Worm (Caenorhabditis elegans): ENCODE measurements around the gene Y38E10A.17.

The Y38E10A.17 gene

DNA sequence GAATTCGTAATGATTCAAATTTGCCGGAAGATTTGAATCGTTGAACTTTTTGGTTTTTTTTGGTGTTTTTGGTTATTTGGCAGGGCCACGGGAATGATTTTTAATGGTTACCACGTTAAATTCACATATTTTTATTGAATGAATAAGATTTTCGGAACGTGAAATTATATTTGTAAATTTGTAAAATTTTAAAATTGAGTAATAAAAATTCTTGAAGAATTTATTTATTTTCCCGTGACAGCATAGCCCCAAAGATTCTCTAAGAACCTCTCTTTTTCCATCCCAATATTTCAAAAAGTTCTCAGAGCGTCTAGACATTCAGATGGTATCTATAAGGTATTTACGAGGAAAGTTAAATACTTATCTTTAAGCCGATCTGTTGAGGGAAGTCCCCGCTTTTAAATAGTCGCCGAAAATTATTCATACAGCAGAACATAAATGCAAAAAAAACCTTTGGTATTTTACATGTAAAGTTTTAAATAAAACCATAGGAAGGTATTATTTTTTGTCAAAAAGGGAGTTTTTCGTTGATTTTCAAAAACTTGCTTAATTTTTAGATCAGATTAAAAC, at the start of gene Y38E10A.17:
Gene Y38E10A.17 (minus strand): TSS at position 51 of the 570 bp plus-strand sequence.
- TF ChIP-seq pha-4 (tag; optimal IDR thresholded peaks at IDR 0.05), result no peak
- no peak for TF ChIP-seq pha-2 (tag; optimal IDR thresholded peaks at IDR 0.05)
- no peak for TF ChIP-seq sox-4 (tag; optimal IDR thresholded peaks at IDR 0.05)
- no peak for TF ChIP-seq fkh-6 (tag; optimal IDR thresholded peaks at IDR 0.05)
- TF ChIP-seq ztf-16 (tag; optimal IDR thresholded peaks at IDR 0.05), result no peak
- no peak for TF ChIP-seq madf-2 (tag; optimal IDR thresholded peaks at IDR 0.05)
- TF ChIP-seq nfya-1 (tag; optimal IDR thresholded peaks at IDR 0.05), result no peak
- TF ChIP-seq K09A11.1 (tag; optimal IDR thresholded peaks at IDR 0.05; ENCODE audit: insufficient read depth), result no peak
- no peak for TF ChIP-seq pqm-1 (tag; optimal IDR thresholded peaks at IDR 0.05)
- no peak for TF ChIP-seq dve-1 (tag; optimal IDR thresholded peaks at IDR 0.05)
- TF ChIP-seq unc-55 (GFP tag; optimal IDR thresholded peaks at IDR 0.05), result no peak
- no peak for TF ChIP-seq ceh-18 (tag; optimal IDR thresholded peaks at IDR 0.05)
- no peak for TF ChIP-seq unc-42 (tag; optimal IDR thresholded peaks at IDR 0.05)
- no peak for TF ChIP-seq lim-6 (tag; optimal IDR thresholded peaks at IDR 0.05)
- no peak for TF ChIP-seq rnt-1 (tag; optimal IDR thresholded peaks at IDR 0.05)
- no peak for TF ChIP-seq ceh-14 (tag; optimal IDR thresholded peaks at IDR 0.05)
- TF ChIP-seq ets-4 (tag; optimal IDR thresholded peaks at IDR 0.05), result no peak

DNA sequence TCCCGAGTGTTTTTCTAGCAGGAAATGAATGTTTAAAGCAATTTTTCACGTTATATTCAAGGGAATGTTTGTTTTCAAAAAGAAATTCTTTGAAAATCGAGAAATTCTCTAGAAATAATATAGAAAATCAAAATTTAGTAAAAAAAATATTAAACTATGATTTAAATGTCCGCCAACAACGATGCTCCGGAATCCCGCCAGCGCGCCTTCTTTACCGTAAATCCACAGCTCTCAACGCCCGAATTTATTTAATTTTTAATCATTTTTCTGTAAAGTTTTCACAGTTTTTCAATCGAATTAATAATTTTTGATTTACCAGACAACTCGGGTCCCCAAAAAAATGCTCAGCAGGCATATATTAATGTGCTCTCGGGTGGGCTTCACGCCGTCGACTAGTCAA, 45.0 kb upstream of the Y38E10A.17 start, which contains the start of the genes Y38E10A.33 and cox-10:
Gene Y38E10A.33 (minus strand): TSS at position 12 of the 400 bp plus-strand sequence.
Gene cox-10 (plus strand): TSS at position 320 of the 400 bp plus-strand sequence.
- TF ChIP-seq pax-1 (tag; optimal IDR thresholded peaks at IDR 0.05) (peak; percentile 7), unc-42 (tag; optimal IDR thresholded peaks at IDR 0.05) (peak; percentile 26), ceh-34 (tag; optimal IDR thresholded peaks at IDR 0.05) (no peak)

DNA sequence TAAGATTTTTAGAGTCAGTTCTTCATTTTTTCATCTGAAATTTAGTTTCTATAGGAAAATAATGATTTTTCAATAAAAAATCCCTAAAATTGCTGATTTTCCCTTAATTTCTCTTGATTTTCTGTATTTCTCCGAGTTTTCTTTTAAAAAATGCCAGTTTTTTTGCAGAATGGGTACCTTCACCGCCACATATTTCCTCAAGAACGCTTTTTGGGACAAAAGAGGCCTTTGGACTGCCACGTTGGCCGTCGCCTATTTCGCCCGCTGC, 44.2 kb upstream of the Y38E10A.17 start, which contains the start of gene Y38E10A.24:
Gene Y38E10A.24 (plus strand): TSS at position 169 of the 268 bp plus-strand sequence.
- TF ChIP-seq nhr-232 (tag; optimal IDR thresholded peaks at IDR 0.05) (no peak), gmeb-2 (tag; optimal IDR thresholded peaks at IDR 0.05) (no peak), ahr-1 (tag; optimal IDR thresholded peaks at IDR 0.05) (no peak), ceh-22 (tag; optimal IDR thresholded peaks at IDR 0.05) (no peak), nfya-1 (tag; optimal IDR thresholded peaks at IDR 0.05) (no peak), fax-1 (tag; optimal IDR thresholded peaks at IDR 0.05) (no peak), unc-86 (tag; optimal IDR thresholded peaks at IDR 0.05) (no peak), ets-4 (tag; optimal IDR thresholded peaks at IDR 0.05) (no peak), lim-6 (tag; optimal IDR thresholded peaks at IDR 0.05) (no peak), ztf-16 (tag; optimal IDR thresholded peaks at IDR 0.05) (no peak), tbx-2 (tag; optimal IDR thresholded peaks at IDR 0.05) (no peak), tbx-7 (tag; optimal IDR thresholded peaks at IDR 0.05) (no peak), C38D4.7 (GFP tag; optimal IDR thresholded peaks at IDR 0.05) (no peak), madf-2 (tag; optimal IDR thresholded peaks at IDR 0.05) (no peak)

DNA sequence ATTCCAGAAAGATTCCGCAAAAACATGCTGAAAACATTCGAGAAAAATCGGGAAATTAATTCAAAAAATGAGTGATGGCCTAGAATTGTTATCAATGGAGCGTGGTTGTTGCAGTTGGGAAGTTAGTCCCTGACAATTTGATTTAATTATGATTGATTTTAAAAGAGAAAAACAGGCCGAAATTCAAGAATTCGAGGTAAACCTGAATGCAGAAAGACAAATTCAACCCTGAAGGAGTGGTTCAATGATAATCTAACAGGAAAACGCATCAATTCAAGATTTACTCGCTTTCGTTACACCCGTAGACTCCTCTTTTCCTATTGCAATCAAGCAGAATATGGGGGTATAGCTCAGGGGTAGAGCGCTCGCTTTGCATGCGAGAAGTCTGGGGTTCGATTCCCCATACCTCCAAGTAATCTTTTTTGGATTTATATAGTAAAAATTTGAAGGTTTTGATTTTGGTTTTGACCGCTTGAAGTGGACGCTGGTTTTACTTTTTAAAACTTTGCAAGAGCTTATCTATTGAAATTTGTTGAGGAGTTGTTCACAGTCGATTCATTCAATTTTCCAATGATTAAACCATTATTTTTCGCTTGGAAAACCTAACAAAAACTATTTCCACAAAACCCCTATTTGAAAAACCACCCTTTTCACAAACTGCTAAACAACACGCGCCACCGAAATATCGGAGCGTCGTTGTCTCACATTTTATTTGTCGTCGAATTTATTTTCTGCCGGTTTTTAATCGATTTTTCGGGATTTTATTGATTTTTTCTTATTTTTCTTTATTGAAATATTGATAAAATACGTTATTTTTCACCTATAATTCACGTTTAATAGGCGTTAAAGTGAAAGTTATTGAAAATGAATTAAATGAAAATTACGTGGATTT, 43.6 kb upstream of the Y38E10A.17 start:
- TF ChIP-seq syd-9 (tag; optimal IDR thresholded peaks at IDR 0.05) (peak; percentile 25), dve-1 (tag; optimal IDR thresholded peaks at IDR 0.05) (no peak), ttx-3 (tag; optimal IDR thresholded peaks at IDR 0.05) (no peak), ama-1 (optimal IDR thresholded peaks at IDR 0.05) (no peak), ceh-48 (tag; optimal IDR thresholded peaks at IDR 0.05) (peak; percentile 12), lim-6 (tag; optimal IDR thresholded peaks at IDR 0.05) (no peak), hlh-8 (tag; optimal IDR thresholded peaks at IDR 0.05) (peak; percentile 39), T23F11.4 (GFP tag; optimal IDR thresholded peaks at IDR 0.05) (peak; percentile 16), pros-1 (tag; optimal IDR thresholded peaks at IDR 0.05) (no peak), ceh-34 (tag; optimal IDR thresholded peaks at IDR 0.05) (no peak), pat-9 (tag; optimal IDR thresholded peaks at IDR 0.05) (no peak), madf-2 (tag; optimal IDR thresholded peaks at IDR 0.05) (no peak), pax-1 (tag; optimal IDR thresholded peaks at IDR 0.05) (peak; percentile 9), che-1 (tag; optimal IDR thresholded peaks at IDR 0.05) (peak; percentile 26), pqm-1 (tag; optimal IDR thresholded peaks at IDR 0.05) (no peak), ceh-22 (tag; optimal IDR thresholded peaks at IDR 0.05) (no peak), mec-3 (tag; optimal IDR thresholded peaks at IDR 0.05; ENCODE audit: borderline replicate concordance) (no peak), ceh-30 (tag; optimal IDR thresholded peaks at IDR 0.05) (no peak), unc-86 (tag; optimal IDR thresholded peaks at IDR 0.05) (no peak), sox-4 (tag; optimal IDR thresholded peaks at IDR 0.05) (no peak), ref-2 (tag; optimal IDR thresholded peaks at IDR 0.05) (peak; percentile 62), fkh-10 (GFP tag; optimal IDR thresholded peaks at IDR 0.05) (no peak), nhr-232 (tag; optimal IDR thresholded peaks at IDR 0.05) (no peak), zip-5 (tag; optimal IDR thresholded peaks at IDR 0.05) (peak; percentile 61), sox-2 (GFP tag; IDR thresholded peaks at IDR 0.05) (no peak), npax-4 (tag; optimal IDR thresholded peaks at IDR 0.05) (no peak)
